Worm (Caenorhabditis elegans): Measurements from ENCODE around the gene coel-1.

The coel-1 gene

ce11 chrX:4274116-4274515 lies 8.7 kb downstream of the coel-1 start, which contains the start of gene mec-18:
Gene mec-18 (minus strand): TSS chrX:4274216.
- TF ChIP-seq ces-1 (GFP tag; optimal IDR thresholded peaks at IDR 0.05) (no peak), tbx-8 (GFP tag; optimal IDR thresholded peaks at IDR 0.05) (no peak), pha-4 (tag; optimal IDR thresholded peaks at IDR 0.05) (no peak), drap-1 (GFP tag; optimal IDR thresholded peaks at IDR 0.05) (no peak), hlh-1 (tag; optimal IDR thresholded peaks at IDR 0.05) (no peak), cnd-1 (tag; optimal IDR thresholded peaks at IDR 0.05) (no peak), nhr-28 (tag; optimal IDR thresholded peaks at IDR 0.05) (no peak), unc-62 (GFP tag; optimal IDR thresholded peaks at IDR 0.05) (no peak), ceh-43 (GFP tag; optimal IDR thresholded peaks at IDR 0.05) (no peak), nhr-2 (tag; optimal IDR thresholded peaks at IDR 0.05) (no peak), M03D4.4 (tag; optimal IDR thresholded peaks at IDR 0.05) (no peak), elt-1 (tag; optimal IDR thresholded peaks at IDR 0.05; ENCODE audit: borderline replicate concordance, insufficient read depth) (no peak), bed-3 (GFP tag; optimal IDR thresholded peaks at IDR 0.05) (no peak), blmp-1 (tag; optimal IDR thresholded peaks at IDR 0.05) (no peak), lin-32 (GFP tag; optimal IDR thresholded peaks at IDR 0.05) (no peak)

ce11 chrX:4279294-4279782 lies 13.9 kb downstream of the coel-1 start, which contains the start of the genes twk-28 and ets-9:
Gene twk-28 (minus strand): TSS chrX:4279344.
Gene ets-9 (plus strand): TSS chrX:4279703.
- TF ChIP-seq unc-62 (GFP tag; optimal IDR thresholded peaks at IDR 0.05) (peak; percentile 36), cnd-1 (tag; optimal IDR thresholded peaks at IDR 0.05) (no peak), unc-120 (tag; optimal IDR thresholded peaks at IDR 0.05; ENCODE audit: poor library complexity, severe bottlenecking) (peak; percentile 47), elt-1 (tag; optimal IDR thresholded peaks at IDR 0.05; ENCODE audit: borderline replicate concordance, insufficient read depth) (no peak), hlh-1 (tag; optimal IDR thresholded peaks at IDR 0.05) (peak; percentile 88), tbx-8 (GFP tag; optimal IDR thresholded peaks at IDR 0.05) (no peak), pha-4 (tag; optimal IDR thresholded peaks at IDR 0.05) (no peak)

ce11 chrX:4282380-4282779 lies 16.9 kb downstream of the coel-1 start, which contains the start of gene C52B9.19:
Gene C52B9.19 (plus strand): TSS chrX:4282555.
- TF ChIP-seq ceh-43 (GFP tag; optimal IDR thresholded peaks at IDR 0.05) = no peak

- TF ChIP-seq lin-32 (GFP tag; optimal IDR thresholded peaks at IDR 0.05) (no peak), ceh-39 (tag; optimal IDR thresholded peaks at IDR 0.05) (no peak)
Observed at ce11 chrX:4283989-4284388, 18.5 kb downstream of the coel-1 start, which contains the start of gene ets-10. Gene ets-10 (plus strand): TSS chrX:4284189.

ce11 chrX:4284470-4284869 lies 19.0 kb downstream of the coel-1 start:
- TF ChIP-seq nhr-76 (tag; optimal IDR thresholded peaks at IDR 0.05) (no peak), nhr-28 (tag; optimal IDR thresholded peaks at IDR 0.05) (no peak), lin-32 (GFP tag; optimal IDR thresholded peaks at IDR 0.05) (no peak), nhr-237 (tag; optimal IDR thresholded peaks at IDR 0.05) (no peak), blmp-1 (tag; optimal IDR thresholded peaks at IDR 0.05) (no peak), drap-1 (GFP tag; optimal IDR thresholded peaks at IDR 0.05) (no peak)

ce11 chrX:4285669-4286174 lies 20.3 kb downstream of the coel-1 start, which contains the start of gene cka-2:
Gene cka-2 (plus strand): TSS chrX:4286124.
- TF ChIP-seq lsy-2 (tag; optimal IDR thresholded peaks at IDR 0.05) (no peak), ceh-83 (GFP tag; optimal IDR thresholded peaks at IDR 0.05) (no peak), tbx-8 (GFP tag; optimal IDR thresholded peaks at IDR 0.05) (no peak), elt-1 (tag; optimal IDR thresholded peaks at IDR 0.05; ENCODE audit: borderline replicate concordance, insufficient read depth) (no peak), ces-1 (GFP tag; optimal IDR thresholded peaks at IDR 0.05) (peak; percentile 34)

- TF ChIP-seq nhr-12 (tag; optimal IDR thresholded peaks at IDR 0.05) = no peak
- no peak for TF ChIP-seq snpc-4 (tag; optimal IDR thresholded peaks at IDR 0.05)
- no peak for TF ChIP-seq hlh-1 (tag; optimal IDR thresholded peaks at IDR 0.05)
- no peak for TF ChIP-seq lin-32 (GFP tag; optimal IDR thresholded peaks at IDR 0.05)
- TF ChIP-seq mls-2 (tag; optimal IDR thresholded peaks at IDR 0.05) = no peak
- no peak for TF ChIP-seq mep-1 (tag; optimal IDR thresholded peaks at IDR 0.05)
- TF ChIP-seq elt-3 (tag; optimal IDR thresholded peaks at IDR 0.05) = no peak
- no peak for TF ChIP-seq unc-62 (GFP tag; optimal IDR thresholded peaks at IDR 0.05)
- no peak for TF ChIP-seq ztf-11 (tag; optimal IDR thresholded peaks at IDR 0.05)
- TF ChIP-seq drap-1 (GFP tag; optimal IDR thresholded peaks at IDR 0.05) = no peak
Observed at ce11 chrX:4289805-4290204, 24.3 kb downstream of the coel-1 start.
